Worm (Caenorhabditis elegans): ENCODE measurements around the gene clec-40.

Gene clec-40

DNA sequence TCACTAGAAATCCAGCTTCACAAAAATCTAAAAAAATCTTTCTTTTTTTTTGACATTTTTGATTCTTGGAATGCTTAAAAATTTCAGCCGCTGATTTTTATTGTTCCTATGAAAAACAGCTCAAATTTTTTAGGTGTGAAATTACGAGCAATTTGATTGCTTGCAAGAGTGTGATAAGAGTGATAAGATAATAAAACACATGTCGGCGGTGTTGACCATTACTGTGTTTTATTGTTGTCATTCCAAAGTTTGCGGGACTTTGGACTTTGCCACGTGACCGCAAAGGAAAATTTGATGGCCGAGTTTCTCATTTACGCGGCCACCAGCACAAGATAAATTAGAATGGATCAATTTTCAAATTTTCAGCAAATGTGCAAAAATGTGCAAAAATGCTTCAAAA, 24.2 kb downstream of the clec-40 start:
- TF ChIP-seq hlh-8 (tag; optimal IDR thresholded peaks at IDR 0.05): no peak
- TF ChIP-seq elt-2 (tag; optimal IDR thresholded peaks at IDR 0.05): peak; percentile 88
- TF ChIP-seq hlh-30 (tag; optimal IDR thresholded peaks at IDR 0.05; ENCODE audit: insufficient read depth): peak; percentile 6
- TF ChIP-seq hlh-13 (GFP tag; optimal IDR thresholded peaks at IDR 0.05): no peak

- TF ChIP-seq ahr-1 (tag; optimal IDR thresholded peaks at IDR 0.05): no peak
These were observed 25.6 kb downstream of the clec-40 start, which contains the start of gene T20B3.1 for ce11 chrV:16815261-16815660. Gene T20B3.1, plus strand, starts transcription at chrV:16815561.

DNA sequence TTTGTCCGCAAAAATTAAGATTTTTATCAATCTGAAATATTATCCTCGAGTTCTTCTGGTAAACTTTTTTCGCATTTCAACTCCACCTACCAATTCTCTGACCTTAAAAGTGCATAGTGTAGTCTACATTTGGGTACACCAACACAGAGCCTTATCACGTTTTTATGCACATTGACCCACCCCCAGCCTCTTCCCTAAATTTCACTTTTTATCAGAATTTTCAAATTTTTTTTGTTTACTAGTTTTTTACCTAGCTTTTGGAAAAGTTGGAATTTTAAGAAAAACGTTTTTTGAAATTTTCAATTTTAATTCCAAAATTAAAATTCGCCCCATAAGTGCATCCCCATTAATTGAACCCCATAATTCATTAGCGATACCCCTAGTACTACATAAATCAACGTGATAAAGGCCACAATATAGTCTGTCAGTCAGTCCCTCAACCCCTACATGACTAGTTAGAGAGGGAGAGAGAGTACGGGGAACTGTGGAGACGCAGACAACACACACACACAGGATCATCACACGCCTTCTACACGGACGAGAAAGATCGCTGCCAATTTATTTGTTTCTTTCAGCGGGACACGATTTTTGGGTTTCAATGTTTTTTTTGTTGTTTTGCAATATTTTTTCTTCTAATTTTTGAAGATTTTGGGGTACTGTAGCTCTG, 26.2 kb downstream of the clec-40 start:
- TF ChIP-seq npax-4 (tag; optimal IDR thresholded peaks at IDR 0.05) (no peak), fkh-10 (GFP tag; optimal IDR thresholded peaks at IDR 0.05) (no peak), lim-6 (tag; optimal IDR thresholded peaks at IDR 0.05) (no peak), elt-2 (tag; optimal IDR thresholded peaks at IDR 0.05) (peak; percentile 35)

DNA sequence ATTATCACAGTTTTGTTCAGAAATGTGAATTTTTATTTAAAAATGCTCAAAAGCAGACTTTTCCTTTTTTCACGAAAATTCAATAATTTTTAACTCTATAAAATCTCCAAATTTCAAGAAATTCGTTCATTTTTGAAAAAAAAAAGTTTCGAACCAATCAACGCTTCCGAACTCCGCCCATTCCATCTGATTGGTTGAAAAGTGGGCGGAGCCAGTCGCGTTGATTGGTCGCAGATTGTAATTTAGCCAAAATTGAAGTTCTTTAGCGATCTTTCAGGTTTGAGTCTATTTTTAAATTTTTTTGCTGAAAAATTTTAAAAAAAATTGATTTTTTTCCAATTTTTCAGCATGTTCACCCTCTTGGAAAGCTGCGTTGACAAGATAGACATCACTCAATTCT, 28.5 kb downstream of the clec-40 start:
- TF ChIP-seq nfya-1 (tag; optimal IDR thresholded peaks at IDR 0.05) (peak; percentile 95), ttx-3 (tag; optimal IDR thresholded peaks at IDR 0.05) (no peak)

- TF ChIP-seq ztf-16 (tag; optimal IDR thresholded peaks at IDR 0.05) (no peak), T23F11.4 (GFP tag; optimal IDR thresholded peaks at IDR 0.05) (no peak), ets-4 (tag; optimal IDR thresholded peaks at IDR 0.05) (no peak), nfya-1 (tag; optimal IDR thresholded peaks at IDR 0.05) (peak; percentile 83), unc-42 (tag; optimal IDR thresholded peaks at IDR 0.05) (no peak)
These were observed 29.0 kb downstream of the clec-40 start for ce11 chrV:16811841-16812240.

- TF ChIP-seq ama-1 (optimal IDR thresholded peaks at IDR 0.05) (no peak), ceh-19 (GFP tag; optimal IDR thresholded peaks at IDR 0.05) (no peak), ceh-18 (tag; optimal IDR thresholded peaks at IDR 0.05) (no peak), unc-86 (tag; optimal IDR thresholded peaks at IDR 0.05) (no peak), ttx-3 (tag; optimal IDR thresholded peaks at IDR 0.05) (no peak), C38D4.7 (GFP tag; optimal IDR thresholded peaks at IDR 0.05) (no peak), nfya-1 (tag; optimal IDR thresholded peaks at IDR 0.05) (peak; percentile 94)
These were observed 32.7 kb downstream of the clec-40 start for ce11 chrV:16808168-16808567.

ce11 chrV:16804795-16805194, 36.1 kb downstream of the clec-40 start:
- peak; percentile 60 for TF ChIP-seq nfya-1 (tag; optimal IDR thresholded peaks at IDR 0.05)
- no peak for TF ChIP-seq pqm-1 (tag; optimal IDR thresholded peaks at IDR 0.05)
- TF ChIP-seq che-1 (tag; optimal IDR thresholded peaks at IDR 0.05): no peak

- no peak for TF ChIP-seq ceh-22 (tag; optimal IDR thresholded peaks at IDR 0.05)
- TF ChIP-seq pros-1 (tag; optimal IDR thresholded peaks at IDR 0.05): no peak
- no peak for TF ChIP-seq ceh-14 (tag; optimal IDR thresholded peaks at IDR 0.05)
- no peak for TF ChIP-seq dmd-4 (tag; optimal IDR thresholded peaks at IDR 0.05; ENCODE audit: borderline replicate concordance)
- no peak for TF ChIP-seq sdc-2 (tag; optimal IDR thresholded peaks at IDR 0.05)
- no peak for TF ChIP-seq sox-4 (tag; optimal IDR thresholded peaks at IDR 0.05)
- no peak for TF ChIP-seq elt-2 (tag; optimal IDR thresholded peaks at IDR 0.05)
- TF ChIP-seq Y22D7AL.16 (tag; optimal IDR thresholded peaks at IDR 0.05): no peak
- no peak for TF ChIP-seq syd-9 (tag; optimal IDR thresholded peaks at IDR 0.05)
- no peak for TF ChIP-seq zip-5 (tag; optimal IDR thresholded peaks at IDR 0.05)
- no peak for TF ChIP-seq tbx-2 (tag; optimal IDR thresholded peaks at IDR 0.05)
- TF ChIP-seq nhr-11 (tag; optimal IDR thresholded peaks at IDR 0.05): no peak
- no peak for TF ChIP-seq pat-9 (tag; optimal IDR thresholded peaks at IDR 0.05)
- no peak for TF ChIP-seq pax-1 (tag; optimal IDR thresholded peaks at IDR 0.05)
- TF ChIP-seq ceh-2 (tag; optimal IDR thresholded peaks at IDR 0.05): no peak
- no peak for TF ChIP-seq T23F11.4 (GFP tag; optimal IDR thresholded peaks at IDR 0.05)
- no peak for TF ChIP-seq ceh-48 (tag; optimal IDR thresholded peaks at IDR 0.05)
These were observed 38.3 kb downstream of the clec-40 start, which contains the start of gene cand-1 for ce11 chrV:16802572-16802971. Gene cand-1, plus strand, starts transcription at chrV:16802872.
